Worm (Caenorhabditis elegans): ENCODE results near the gene del-7.
A peak's percentile ranks its signal among the peaks of the same experiment; 100 is the strongest.

Gene del-7

DNA sequence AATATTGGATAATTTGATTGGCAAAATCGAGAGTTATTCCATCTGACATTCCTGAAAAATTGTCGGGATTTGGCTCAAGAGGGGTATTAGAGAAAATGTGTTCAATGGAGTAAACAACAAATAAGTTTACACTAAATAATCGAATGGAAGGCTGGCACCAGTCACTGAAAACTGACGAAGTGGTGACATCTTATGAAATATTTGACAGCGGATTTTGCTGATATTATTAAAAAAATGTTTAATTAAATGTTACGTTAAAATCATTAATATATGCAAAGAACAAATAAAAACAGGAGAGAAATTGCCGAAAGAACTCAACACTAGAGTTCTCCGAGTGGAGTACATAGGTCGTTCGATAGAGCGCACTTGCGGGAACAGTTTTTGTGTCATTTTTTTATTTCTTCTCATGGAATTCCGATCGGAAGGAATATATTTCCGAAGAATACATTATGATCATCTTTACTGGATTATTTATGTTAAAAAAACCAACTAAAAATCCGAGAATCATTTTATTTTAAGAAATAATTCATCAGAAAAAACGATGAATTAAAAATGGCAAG, 25.4 kb downstream of the del-7 start, which contains the start of gene tag-322 (continued):
- no peak for TF ChIP-seq lim-7 (GFP tag; IDR thresholded peaks at IDR 0.05)
- peak; percentile 84 for TF ChIP-seq mes-2 (tag; optimal IDR thresholded peaks at IDR 0.05; ENCODE audit: poor library complexity, severe bottlenecking)

DNA sequence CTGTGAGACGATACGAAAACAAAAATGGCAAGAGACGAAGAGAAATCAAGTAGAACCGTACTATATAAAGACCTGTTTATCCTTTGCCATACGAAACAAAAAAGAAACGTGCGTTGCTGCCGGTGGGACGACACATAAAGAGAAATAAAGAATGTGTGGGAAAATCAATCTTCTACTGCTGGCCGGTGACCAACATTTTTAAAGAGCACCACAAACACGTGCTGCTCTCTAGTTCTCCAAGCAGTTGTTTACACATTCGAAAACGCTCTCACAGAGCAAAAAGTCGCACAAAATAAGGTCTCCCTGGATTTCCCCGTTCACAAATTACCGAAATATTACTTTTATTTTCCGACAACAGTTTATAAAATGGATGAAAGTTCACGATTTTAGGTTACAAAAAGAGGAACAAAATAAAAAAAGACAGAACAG, 29.3 kb downstream of the del-7 start, which contains the start of gene imp-3:
Gene imp-3, minus strand, starts transcription at position 93 of the 429 bp plus-strand sequence.
- TF ChIP-seq nhr-76 (tag; optimal IDR thresholded peaks at IDR 0.05), result no peak
- TF ChIP-seq gei-8 (GFP tag; optimal IDR thresholded peaks at IDR 0.05), result peak; percentile 36
- peak; percentile 22 for TF ChIP-seq nhr-28 (tag; optimal IDR thresholded peaks at IDR 0.05)
- peak; percentile 18 for TF ChIP-seq spr-1 (tag; optimal IDR thresholded peaks at IDR 0.05)
- no peak for TF ChIP-seq unc-39 (tag; optimal IDR thresholded peaks at IDR 0.05)
- no peak for TF ChIP-seq egl-27 (tag; optimal IDR thresholded peaks at IDR 0.05)
- TF ChIP-seq nhr-111 (GFP tag; optimal IDR thresholded peaks at IDR 0.05), result peak; percentile 40
- peak; percentile 52 for TF ChIP-seq mes-2 (tag; optimal IDR thresholded peaks at IDR 0.05; ENCODE audit: poor library complexity, severe bottlenecking)
- no peak for TF ChIP-seq unc-130 (GFP tag; optimal IDR thresholded peaks at IDR 0.05)
- no peak for TF ChIP-seq set-16 (GFP tag; IDR thresholded peaks at IDR 0.05)
- peak in 1 of 2 experiments; percentile 12 for TF ChIP-seq unc-62 (GFP tag; optimal IDR thresholded peaks at IDR 0.05 in 1 of 2)
- TF ChIP-seq unc-62 (tag; optimal IDR thresholded peaks at IDR 0.05), result no peak
- peak; percentile 67 for TF ChIP-seq hlh-11 (tag; optimal IDR thresholded peaks at IDR 0.05)
- TF ChIP-seq lsy-2 (tag; optimal IDR thresholded peaks at IDR 0.05), result peak; percentile 30 to 83
- TF ChIP-seq snpc-1.2 (GFP tag; IDR thresholded peaks at IDR 0.05), result peak; percentile 30; the same call in 1 of the 2 replicates
- no peak for TF ChIP-seq ceh-44 (GFP tag; IDR thresholded peaks at IDR 0.05)
- TF ChIP-seq ceh-62 (tag; optimal IDR thresholded peaks at IDR 0.05), result no peak
- TF ChIP-seq php-3 (GFP tag; IDR thresholded peaks at IDR 0.05), result 0 out of 2 replicates have a peak, but pooled peaks have one; percentile 30
- TF ChIP-seq F26F4.8 (GFP tag; conservative IDR thresholded peaks at IDR 0.05), result no peak
- TF ChIP-seq nhr-11 (tag; optimal IDR thresholded peaks at IDR 0.05), result no peak
- TF ChIP-seq zfp-2 (tag; optimal IDR thresholded peaks at IDR 0.05), result no peak
- peak; percentile 64 for TF ChIP-seq Y48G9A.11 (GFP tag; IDR thresholded peaks at IDR 0.05)
- peak; percentile 98 for TF ChIP-seq aha-1 (tag)
- TF ChIP-seq nhr-102 (tag; optimal IDR thresholded peaks at IDR 0.05), result peak; percentile 35
- TF ChIP-seq T20F7.1 (GFP tag; optimal IDR thresholded peaks at IDR 0.05), result peak; percentile 69
- TF ChIP-seq zip-2 (tag; optimal IDR thresholded peaks at IDR 0.05), result no peak
- TF ChIP-seq daf-12 (tag; optimal IDR thresholded peaks at IDR 0.05), result no peak
- no peak for TF ChIP-seq fos-1 (tag; optimal IDR thresholded peaks at IDR 0.05)
- peak; percentile 77 for TF ChIP-seq lin-38 (GFP tag; IDR thresholded peaks at IDR 0.05)
- no peak for TF ChIP-seq lin-39 (tag; optimal IDR thresholded peaks at IDR 0.05)
- no peak for TF ChIP-seq dmd-9 (GFP tag; IDR thresholded peaks at IDR 0.05)
- TF ChIP-seq lim-7 (GFP tag; IDR thresholded peaks at IDR 0.05), result no peak; the same call in 1 of the 2 replicates
- peak; percentile 2 for TF ChIP-seq lin-13 (GFP tag; optimal IDR thresholded peaks at IDR 0.05)
- TF ChIP-seq dve-1 (tag; optimal IDR thresholded peaks at IDR 0.05; ENCODE audit: insufficient read depth), result peak; percentile 62
- TF ChIP-seq mdt-29 (GFP tag; IDR thresholded peaks at IDR 0.05), result no peak
- TF ChIP-seq ces-1 (GFP tag; optimal IDR thresholded peaks at IDR 0.05), result no peak
- TF ChIP-seq egl-43 (GFP tag; IDR thresholded peaks at IDR 0.05), result 0 out of 2 replicates have a peak, but pooled peaks have one; percentile 27
- no peak for TF ChIP-seq F10B5.3 (tag; optimal IDR thresholded peaks at IDR 0.05)
- peak; percentile 11 for TF ChIP-seq spr-3 (GFP tag; optimal IDR thresholded peaks at IDR 0.05)
- TF ChIP-seq lin-29 (GFP tag; IDR thresholded peaks at IDR 0.05), result 0 out of 2 replicates have a peak, but pooled peaks have one; percentile 23
- TF ChIP-seq lin-1 (GFP tag; IDR thresholded peaks at IDR 0.05), result 0 out of 2 replicates have a peak, but pooled peaks have one; percentile 47
- no peak for TF ChIP-seq nhr-48 (tag; optimal IDR thresholded peaks at IDR 0.05)
- TF ChIP-seq nhr-41 (GFP tag; IDR thresholded peaks at IDR 0.05), result no peak
- no peak for TF ChIP-seq ztf-11 (tag; optimal IDR thresholded peaks at IDR 0.05)
- TF ChIP-seq saeg-2 (GFP tag; IDR thresholded peaks at IDR 0.05), result no peak
- peak; percentile 46; the same call in 1 of the 2 replicates for TF ChIP-seq mxl-2 (GFP tag; conservative IDR thresholded peaks at IDR 0.05)
- TF ChIP-seq nhr-25 (tag; optimal IDR thresholded peaks at IDR 0.05; ENCODE audit: borderline replicate concordance, insufficient read depth), result no peak
- TF ChIP-seq zag-1 (tag; optimal IDR thresholded peaks at IDR 0.05), result no peak

Data from whole organism, L4 larva.